Worm (Caenorhabditis elegans): Measurements from ENCODE around the gene sma-10.

DNA sequence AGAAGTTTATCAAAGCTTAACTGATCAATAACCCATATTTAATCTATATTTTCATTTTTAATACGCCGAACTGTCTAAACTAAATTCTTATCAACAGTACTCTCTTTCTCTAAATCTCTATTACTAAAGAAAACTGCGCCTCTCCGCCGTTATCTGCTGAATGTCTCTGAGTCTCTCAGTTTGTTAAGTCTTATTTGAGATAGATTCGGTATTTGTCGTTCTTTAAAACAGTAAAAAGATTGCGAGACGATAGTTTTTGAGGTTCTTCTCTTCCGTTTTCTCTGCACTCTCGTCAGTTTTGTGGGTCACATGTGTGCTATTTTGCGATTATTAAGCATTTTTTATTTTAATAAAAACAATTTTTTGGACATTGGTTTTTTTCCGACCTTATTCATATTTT is at the start of gene sma-10:
- TF ChIP-seq tab-1 (GFP tag; IDR thresholded peaks at IDR 0.05) (no peak), flt-1 (GFP tag; IDR thresholded peaks at IDR 0.05) (no peak), ztf-23 (GFP tag; IDR thresholded peaks at IDR 0.05) (no peak)

All from whole organism, midembryonic.